Worm (Caenorhabditis elegans) whole organism, midembryonic: Measurements from ENCODE around the gene F46B6.4.

Experiments
- T22C8.4 ChIP-seq: fragments of 200-800 bp; sonication (Bioruptor generic); IDR thresholded peaks from 2 replicates; pipeline ENCODE4 v1.3.6; 2022; ENCODE audit warnings: missing genetic modification characterization, missing compliant biosample characterization
- cog-1 ChIP-seq: sonication (generic microtip); optimal IDR thresholded peaks from 2 replicates; lab custom pipeline; 2016; ENCODE audit warnings: missing genetic modification characterization, missing compliant biosample characterization
- flt-1 ChIP-seq: fragments of 200-800 bp; sonication (Bioruptor generic); IDR thresholded peaks from 2 replicates; pipeline ENCODE4 v1.3.6; 2022; ENCODE audit warnings: missing genetic modification characterization, missing compliant biosample characterization
- klf-2 ChIP-seq: fragments of 200-800 bp; sonication (Bioruptor generic); conservative IDR thresholded peaks from 2 replicates; pipeline ENCODE4 v1.3.6; 2022; ENCODE audit warnings: missing genetic modification reagents, missing genetic modification characterization, missing compliant biosample characterization
- med-1 ChIP-seq: sonication (generic microtip); optimal IDR thresholded peaks from 2 replicates; lab custom pipeline; 2017; ENCODE audit warnings: missing genetic modification characterization, mild to moderate bottlenecking, missing compliant biosample characterization, antibody characterized with exemption, missing genetic modification reagents; ENCODE audit not compliant: insufficient read depth
- ref-1 ChIP-seq: fragments of 200-800 bp; sonication (Bioruptor generic); conservative IDR thresholded peaks from 2 replicates; pipeline ENCODE4 v1.3.6; 2022; ENCODE audit warnings: missing genetic modification reagents, missing genetic modification characterization, missing compliant biosample characterization
- tab-1 ChIP-seq: fragments of 200-800 bp; sonication (Bioruptor generic); IDR thresholded peaks from 2 replicates; pipeline ENCODE4 v1.3.6; 2022; ENCODE audit warnings: missing genetic modification characterization, missing compliant biosample characterization
- ztf-23 ChIP-seq: fragments of 200-800 bp; sonication (Bioruptor generic); IDR thresholded peaks from 2 replicates; pipeline ENCODE4 v1.3.6; 2022; ENCODE audit warnings: missing genetic modification reagents, missing genetic modification characterization, missing compliant biosample characterization
- ztf-29 ChIP-seq: fragments of 200-800 bp; sonication (Bioruptor generic); IDR thresholded peaks from 2 replicates; pipeline ENCODE4 v1.3.6; 2022; ENCODE audit warnings: missing genetic modification reagents, missing genetic modification characterization, missing compliant biosample characterization

Gene F46B6.4

DNA sequence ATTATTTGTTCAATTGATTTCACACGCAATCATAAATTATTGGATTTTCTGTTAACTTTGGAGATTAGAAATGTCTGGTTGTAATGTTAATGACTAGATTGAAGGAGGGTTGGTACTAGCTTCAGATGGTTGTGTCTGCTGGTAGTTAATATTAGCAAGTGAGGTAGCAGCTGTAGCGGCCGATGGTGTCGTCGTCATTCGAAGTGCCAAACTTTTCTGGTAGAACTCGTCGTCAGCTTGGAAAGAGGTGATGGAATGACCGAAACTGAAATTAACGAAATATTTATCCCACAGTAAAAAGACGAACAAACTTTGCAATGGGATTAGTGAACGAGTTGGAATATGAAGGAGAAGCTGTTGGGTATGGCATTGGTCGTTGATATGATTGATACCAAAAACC is 14.8 kb downstream of the F46B6.4 start:
- no peak for TF ChIP-seq klf-2 (GFP tag; lab: Robert Waterston, UW)
- TF ChIP-seq ref-1 (GFP tag; lab: Robert Waterston, UW): no peak
- TF ChIP-seq ztf-29: no peak
- TF ChIP-seq T22C8.4: no peak
- no peak for TF ChIP-seq ztf-23 (GFP tag; lab: Robert Waterston, UW)
- no peak for TF ChIP-seq flt-1 (GFP tag; lab: Robert Waterston, UW)
- no peak for TF ChIP-seq med-1 (GFP tag; lab: Kevin White, UChicago)
- TF ChIP-seq cog-1: no peak

ce11 chrV:9763759-9764158 is 15.6 kb downstream of the F46B6.4 start:
- TF ChIP-seq flt-1 (GFP tag; lab: Robert Waterston, UW) (no peak), T22C8.4 (no peak), tab-1 (GFP tag; lab: Robert Waterston, UW) (no peak), med-1 (GFP tag; lab: Kevin White, UChicago) (no peak), ztf-23 (GFP tag; lab: Robert Waterston, UW) (no peak)

ce11 chrV:9758437-9758836 is 20.9 kb downstream of the F46B6.4 start:
- TF ChIP-seq T22C8.4: no peak
- no peak for TF ChIP-seq med-1 (GFP tag; lab: Kevin White, UChicago)
- no peak for TF ChIP-seq ref-1 (GFP tag; lab: Robert Waterston, UW)

ce11 chrV:9757884-9758283 is 21.4 kb downstream of the F46B6.4 start, which contains the start of gene F58E6.11:
F58E6.11 (minus strand) TSS chrV:9757984.
- TF ChIP-seq cog-1 (no peak), ztf-23 (GFP tag; lab: Robert Waterston, UW) (no peak), ref-1 (GFP tag; lab: Robert Waterston, UW) (no peak), T22C8.4 (no peak), flt-1 (GFP tag; lab: Robert Waterston, UW) (no peak), tab-1 (GFP tag; lab: Robert Waterston, UW) (no peak), med-1 (GFP tag; lab: Kevin White, UChicago) (no peak), ztf-29 (no peak), klf-2 (GFP tag; lab: Robert Waterston, UW) (no peak)

- TF ChIP-seq T22C8.4 (no peak), cog-1 (no peak), klf-2 (GFP tag; lab: Robert Waterston, UW) (no peak), tab-1 (GFP tag; lab: Robert Waterston, UW) (no peak), ref-1 (GFP tag; lab: Robert Waterston, UW) (no peak), flt-1 (GFP tag; lab: Robert Waterston, UW) (no peak), ztf-29 (no peak), med-1 (GFP tag; lab: Kevin White, UChicago) (no peak), ztf-23 (GFP tag; lab: Robert Waterston, UW) (no peak)
Measured at ce11 chrV:9756242-9756641, 23.1 kb downstream of the F46B6.4 start, which contains the start of gene hrg-3. hrg-3 (plus strand) TSS chrV:9756468.

DNA sequence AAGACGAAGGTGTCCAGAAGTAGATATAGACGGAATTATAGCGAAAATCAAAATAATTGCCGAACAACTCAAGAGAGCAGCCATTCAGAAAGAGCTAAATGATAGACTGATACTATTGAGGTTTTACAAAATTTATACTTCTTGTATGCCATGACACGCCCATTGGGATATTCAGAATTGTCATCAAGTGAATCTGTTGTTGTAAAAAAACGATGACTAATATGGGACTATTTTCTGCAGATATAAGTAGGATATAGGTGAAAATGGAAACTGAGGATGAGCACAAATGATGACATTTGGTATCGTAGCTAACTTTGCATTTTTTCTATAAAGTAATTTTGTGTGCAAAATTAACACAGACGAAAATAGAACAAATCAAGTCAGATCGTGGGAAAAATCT is 23.6 kb downstream of the F46B6.4 start, which contains the start of gene F58E6.8:
TSS of gene F58E6.8 (minus strand) at position 101 of the 400 bp plus-strand sequence.
- TF ChIP-seq klf-2 (GFP tag; lab: Robert Waterston, UW): no peak
- no peak for TF ChIP-seq ref-1 (GFP tag; lab: Robert Waterston, UW)
- TF ChIP-seq cog-1: no peak
- no peak for TF ChIP-seq tab-1 (GFP tag; lab: Robert Waterston, UW)
- TF ChIP-seq ztf-23 (GFP tag; lab: Robert Waterston, UW): no peak
- TF ChIP-seq med-1 (GFP tag; lab: Kevin White, UChicago): no peak
- no peak for TF ChIP-seq flt-1 (GFP tag; lab: Robert Waterston, UW)
- TF ChIP-seq ztf-29: no peak
- TF ChIP-seq T22C8.4: no peak

DNA sequence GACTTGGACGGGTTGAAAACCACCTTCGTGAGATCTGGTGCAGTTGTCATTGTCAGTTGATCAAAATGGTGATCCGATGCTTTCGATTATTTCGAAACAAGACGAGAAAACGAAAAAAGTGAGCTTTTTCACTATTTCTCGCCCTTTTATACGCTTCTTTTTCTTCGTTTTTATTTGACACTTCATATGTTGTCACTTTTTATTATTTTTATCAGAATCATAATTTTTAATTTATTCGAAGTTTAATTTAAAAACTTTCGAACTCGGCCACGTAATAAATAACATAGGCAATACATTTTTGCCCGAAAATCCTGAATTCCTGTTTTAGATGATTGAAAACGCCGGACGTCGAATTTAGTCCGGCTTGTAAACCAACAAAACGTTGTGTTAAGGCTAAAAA is 24.9 kb downstream of the F46B6.4 start, which contains the start of gene F58E6.5:
TSS of gene F58E6.5 (minus strand) at position 101 of the 400 bp plus-strand sequence.
- TF ChIP-seq ref-1 (GFP tag; lab: Robert Waterston, UW) (no peak), tab-1 (GFP tag; lab: Robert Waterston, UW) (no peak), T22C8.4 (no peak), ztf-29 (no peak), cog-1 (no peak), flt-1 (GFP tag; lab: Robert Waterston, UW) (no peak), med-1 (GFP tag; lab: Kevin White, UChicago) (no peak), klf-2 (GFP tag; lab: Robert Waterston, UW) (no peak), ztf-23 (GFP tag; lab: Robert Waterston, UW) (no peak)

DNA sequence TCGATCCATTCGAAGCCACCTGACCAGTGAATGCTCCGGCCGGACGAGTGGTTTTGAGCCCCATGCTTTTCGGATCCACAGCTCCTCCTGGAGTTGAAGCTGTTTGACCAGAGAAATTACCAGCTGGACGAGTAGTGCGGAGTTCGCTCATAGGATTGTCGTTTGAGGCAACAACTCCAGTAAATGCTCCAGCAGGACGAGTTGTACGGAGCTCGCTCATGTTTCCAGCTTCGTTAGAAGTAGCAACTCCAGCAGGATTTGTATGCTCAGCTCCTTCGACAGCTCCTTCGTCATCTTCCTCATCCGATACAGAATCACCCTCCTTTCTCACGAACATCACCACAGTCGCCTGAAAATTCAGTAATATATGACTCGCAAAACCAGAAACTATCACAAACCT is 25.8 kb downstream of the F46B6.4 start:
- TF ChIP-seq med-1 (GFP tag; lab: Kevin White, UChicago) (no peak), cog-1 (no peak), ref-1 (GFP tag; lab: Robert Waterston, UW) (no peak), ztf-23 (GFP tag; lab: Robert Waterston, UW) (no peak), flt-1 (GFP tag; lab: Robert Waterston, UW) (no peak), T22C8.4 (no peak), klf-2 (GFP tag; lab: Robert Waterston, UW) (no peak), tab-1 (GFP tag; lab: Robert Waterston, UW) (no peak), ztf-29 (no peak)

- TF ChIP-seq klf-2 (GFP tag; lab: Robert Waterston, UW): no peak
- no peak for TF ChIP-seq ref-1 (GFP tag; lab: Robert Waterston, UW)
- no peak for TF ChIP-seq tab-1 (GFP tag; lab: Robert Waterston, UW)
- TF ChIP-seq ztf-23 (GFP tag; lab: Robert Waterston, UW): no peak
- no peak for TF ChIP-seq ztf-29
Measured at ce11 chrV:9752918-9753317, 26.4 kb downstream of the F46B6.4 start, which contains the start of gene F58E6.6. F58E6.6 (minus strand) TSS chrV:9753018.

- TF ChIP-seq ztf-23 (GFP tag; lab: Robert Waterston, UW): no peak
- no peak for TF ChIP-seq T22C8.4
- no peak for TF ChIP-seq cog-1
Measured at ce11 chrV:9750308-9750707, 29.0 kb downstream of the F46B6.4 start, which contains the start of gene F58E6.4. F58E6.4 (minus strand) TSS chrV:9750408.
